Worm (Caenorhabditis elegans) whole organism, late embryonic: ENCODE measurements around the gene col-85.

Experiments used
- K02D7.2 ChIP-seq: sonication (generic microtip); optimal IDR thresholded peaks from 2 replicates; lab custom pipeline; 2017; ENCODE audit warnings: mild to moderate bottlenecking, missing genetic modification characterization, missing compliant biosample characterization
- K09A11.1 ChIP-seq: sonication (generic microtip); optimal IDR thresholded peaks from 2 replicates; lab custom pipeline; 2017; ENCODE audit warnings: antibody characterized with exemption, mild to moderate bottlenecking, missing genetic modification characterization, missing compliant biosample characterization; ENCODE audit not compliant: insufficient read depth
- T23F11.4 ChIP-seq: fragments of 200-800 bp; sonication (Bioruptor generic); optimal IDR thresholded peaks from 2 replicates; lab custom pipeline; 2018; ENCODE audit warnings: mild to moderate bottlenecking, missing genetic modification characterization, missing compliant biosample characterization
- ahr-1 ChIP-seq: sonication (generic microtip); optimal IDR thresholded peaks from 2 replicates; lab custom pipeline; 2016; ENCODE audit warnings: missing genetic modification characterization, missing compliant biosample characterization
- ceh-19 ChIP-seq: fragments of 200-800 bp; sonication (Bioruptor generic); optimal IDR thresholded peaks from 2 replicates; lab custom pipeline; 2018; ENCODE audit warnings: mild to moderate bottlenecking, missing genetic modification characterization, missing compliant biosample characterization
- ceh-22 ChIP-seq: sonication (generic microtip); optimal IDR thresholded peaks from 2 replicates; lab custom pipeline; 2017; ENCODE audit warnings: missing biosample characterization, missing genetic modification characterization
- ceh-30 ChIP-seq: fragments of 150-350 bp; optimal IDR thresholded peaks from 2 replicates; lab custom pipeline; 2014; ENCODE audit warnings: missing biosample characterization, missing genetic modification characterization
- ceh-31 ChIP-seq: sonication (generic microtip); optimal IDR thresholded peaks from 2 replicates; lab custom pipeline; 2016; ENCODE audit warnings: missing genetic modification characterization, missing compliant biosample characterization
- ceh-48 ChIP-seq: sonication (generic microtip); optimal IDR thresholded peaks from 2 replicates; lab custom pipeline; 2016; ENCODE audit warnings: missing genetic modification characterization, inconsistent platforms, missing compliant biosample characterization
- ceh-6 ChIP-seq: fragments of 200-800 bp; sonication (Bioruptor generic); optimal IDR thresholded peaks from 2 replicates; lab custom pipeline; 2018; ENCODE audit warnings: mild to moderate bottlenecking, missing genetic modification characterization, missing compliant biosample characterization
- ceh-9 ChIP-seq: sonication (generic microtip); optimal IDR thresholded peaks from 2 replicates; lab custom pipeline; 2016; ENCODE audit warnings: mild to moderate bottlenecking, missing genetic modification characterization, inconsistent platforms, missing compliant biosample characterization
- elt-2 ChIP-seq: sonication (generic microtip); optimal IDR thresholded peaks from 2 replicates; lab custom pipeline; 2016; ENCODE audit warnings: missing genetic modification reagents, missing genetic modification characterization, missing compliant biosample characterization
- elt-4 ChIP-seq: sonication (generic microtip); optimal IDR thresholded peaks from 2 replicates; lab custom pipeline; 2016; ENCODE audit warnings: missing genetic modification characterization, missing compliant biosample characterization
- ets-4 ChIP-seq: sonication (generic microtip); optimal IDR thresholded peaks from 2 replicates; lab custom pipeline; 2016; ENCODE audit warnings: missing genetic modification characterization, missing compliant biosample characterization
- fax-1 ChIP-seq: sonication (generic microtip); optimal IDR thresholded peaks from 2 replicates; lab custom pipeline; 2016; ENCODE audit warnings: missing genotype, missing genetic modification characterization, missing compliant biosample characterization
- fkh-10 ChIP-seq: fragments of 150-350 bp; optimal IDR thresholded peaks from 2 replicates; lab custom pipeline; 2014; ENCODE audit warnings: missing biosample characterization, missing genetic modification reagents, missing genetic modification characterization
- fkh-6 ChIP-seq: sonication (generic microtip); optimal IDR thresholded peaks from 2 replicates; lab custom pipeline; 2016; ENCODE audit warnings: missing genetic modification characterization, missing compliant biosample characterization
- hlh-13 ChIP-seq: fragments of 200-800 bp; sonication (Bioruptor generic); optimal IDR thresholded peaks from 2 replicates; lab custom pipeline; 2018; ENCODE audit warnings: mild to moderate bottlenecking, missing genetic modification characterization, missing compliant biosample characterization
- hlh-30 ChIP-seq: sonication (generic microtip); optimal IDR thresholded peaks from 2 replicates; lab custom pipeline; 2017; ENCODE audit warnings: antibody characterized with exemption, missing genetic modification characterization, missing compliant biosample characterization; ENCODE audit not compliant: insufficient read depth
- hlh-6 ChIP-seq: sonication (generic microtip); optimal IDR thresholded peaks from 2 replicates; lab custom pipeline; 2016; ENCODE audit warnings: missing genotype, missing genetic modification characterization, missing compliant biosample characterization
- hlh-8 ChIP-seq: sonication (generic microtip); optimal IDR thresholded peaks from 2 replicates; lab custom pipeline; 2016; ENCODE audit warnings: missing genotype, missing genetic modification characterization, missing compliant biosample characterization
- madf-2 ChIP-seq: sonication (generic microtip); optimal IDR thresholded peaks from 2 replicates; lab custom pipeline; 2017; ENCODE audit warnings: missing genetic modification characterization, missing compliant biosample characterization
- nfya-1 ChIP-seq: sonication (generic microtip); optimal IDR thresholded peaks from 2 replicates; lab custom pipeline; 2017; ENCODE audit warnings: missing genetic modification characterization, mild to moderate bottlenecking, missing compliant biosample characterization, antibody characterized with exemption, moderate library complexity
- nhr-232 ChIP-seq: sonication (generic microtip); optimal IDR thresholded peaks from 2 replicates; lab custom pipeline; 2016; ENCODE audit warnings: missing genetic modification characterization, missing compliant biosample characterization
- npax-4 ChIP-seq: sonication (generic microtip); optimal IDR thresholded peaks from 2 replicates; lab custom pipeline; 2016; ENCODE audit warnings: missing genetic modification characterization, missing compliant biosample characterization
- pag-3 ChIP-seq: sonication (generic microtip); optimal IDR thresholded peaks from 2 replicates; lab custom pipeline; 2016; ENCODE audit warnings: missing compliant biosample characterization, missing genetic modification characterization, borderline replicate concordance
- pat-9 ChIP-seq: fragments of 200-800 bp; sonication (Bioruptor generic); optimal IDR thresholded peaks from 2 replicates; lab custom pipeline; 2018; ENCODE audit warnings: mild to moderate bottlenecking, missing genetic modification characterization, moderate library complexity, missing compliant biosample characterization
- pax-1 ChIP-seq: fragments of 150-350 bp; optimal IDR thresholded peaks from 2 replicates; lab custom pipeline; 2014; ENCODE audit warnings: missing biosample characterization, missing genetic modification characterization
- pha-2 ChIP-seq: sonication (generic microtip); optimal IDR thresholded peaks from 2 replicates; lab custom pipeline; 2017; ENCODE audit warnings: mild to moderate bottlenecking, missing genetic modification characterization, missing compliant biosample characterization
- pqm-1 ChIP-seq: sonication (generic microtip); optimal IDR thresholded peaks from 2 replicates; lab custom pipeline; 2016; ENCODE audit warnings: missing genetic modification characterization, missing compliant biosample characterization
- pros-1 ChIP-seq: fragments of 150-350 bp; optimal IDR thresholded peaks from 2 replicates; lab custom pipeline; 2014; ENCODE audit warnings: missing biosample characterization, missing genetic modification reagents, missing genetic modification characterization
- rnt-1 ChIP-seq: sonication (generic microtip); optimal IDR thresholded peaks from 2 replicates; lab custom pipeline; 2016; ENCODE audit warnings: missing genetic modification characterization, missing compliant biosample characterization
- sdc-2 ChIP-seq: sonication (generic microtip); optimal IDR thresholded peaks from 2 replicates; lab custom pipeline; 2016; ENCODE audit warnings: missing genotype, missing genetic modification characterization, missing compliant biosample characterization
- sox-2 ChIP-seq: fragments of 200-800 bp; sonication (Bioruptor generic); IDR thresholded peaks from 2 replicates; pipeline ENCODE4 v1.3.6; 2022; ENCODE audit warnings: missing genetic modification reagents, missing genetic modification characterization, missing compliant biosample characterization
- sox-4 ChIP-seq: sonication (generic microtip); optimal IDR thresholded peaks from 2 replicates; lab custom pipeline; 2017; ENCODE audit warnings: mild to moderate bottlenecking, missing genetic modification characterization, inconsistent platforms, missing compliant biosample characterization
- syd-9 ChIP-seq: sonication (generic microtip); optimal IDR thresholded peaks from 2 replicates; lab custom pipeline; 2016; ENCODE audit warnings: mild to moderate bottlenecking, missing genetic modification characterization, moderate library complexity, missing compliant biosample characterization
- tbx-2 ChIP-seq: sonication (generic microtip); optimal IDR thresholded peaks from 2 replicates; lab custom pipeline; 2016; ENCODE audit warnings: missing genetic modification characterization, missing compliant biosample characterization
- tbx-7 ChIP-seq: sonication (generic microtip); optimal IDR thresholded peaks from 2 replicates; lab custom pipeline; 2016; ENCODE audit warnings: missing genotype, missing genetic modification characterization, missing compliant biosample characterization
- unc-55 ChIP-seq: sonication (generic microtip); optimal IDR thresholded peaks from 2 replicates; lab custom pipeline; 2017; ENCODE audit warnings: missing biosample characterization, missing genetic modification reagents, missing genetic modification characterization
- unc-86 ChIP-seq: sonication (generic microtip); optimal IDR thresholded peaks from 2 replicates; lab custom pipeline; 2016; ENCODE audit warnings: missing genetic modification characterization, missing compliant biosample characterization
- zip-5 ChIP-seq: sonication (generic microtip); optimal IDR thresholded peaks from 2 replicates; lab custom pipeline; 2016; ENCODE audit warnings: missing genetic modification characterization, missing compliant biosample characterization
- ztf-16 ChIP-seq: sonication (generic microtip); optimal IDR thresholded peaks from 2 replicates; lab custom pipeline; 2017; ENCODE audit warnings: missing genetic modification characterization, missing compliant biosample characterization

col-85 gene

DNA sequence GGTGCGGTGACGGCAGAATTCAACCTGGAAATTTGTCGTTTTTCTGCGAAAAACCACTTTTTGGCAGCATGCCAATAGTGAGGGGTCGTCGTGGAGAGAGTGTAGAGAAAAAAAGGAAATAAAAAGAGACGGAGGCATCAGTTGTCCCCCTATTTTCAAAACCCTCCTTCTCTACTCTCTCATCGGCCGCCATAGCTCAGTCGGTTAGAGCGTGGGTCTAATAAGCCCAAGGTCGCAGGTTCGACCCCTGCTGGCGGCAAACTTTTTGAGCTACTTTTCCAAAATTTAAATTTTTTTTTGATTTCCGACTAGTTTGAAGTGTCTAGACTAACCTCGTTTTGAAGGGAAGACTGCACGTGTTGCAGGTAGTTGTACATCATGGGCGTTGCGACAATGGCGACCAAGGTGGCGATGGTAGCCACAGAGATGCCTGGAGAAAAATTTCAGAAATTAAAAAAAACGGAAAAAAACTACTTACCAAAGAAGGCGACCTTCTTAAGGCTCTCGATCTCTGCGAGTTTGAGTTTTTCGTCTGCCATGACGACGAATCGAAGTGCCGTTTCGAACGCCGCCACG is at the start of gene col-85 (continued):
- TF ChIP-seq syd-9 (tag; lab: Kevin White, UChicago) (peak; percentile 93), pag-3 (peak; percentile 89), tbx-2 (tag; lab: Kevin White, UChicago) (peak; percentile 92), rnt-1 (peak; percentile 89), fax-1 (tag; lab: Kevin White, UChicago) (peak; percentile 88), K02D7.2 (tag; lab: Kevin White, UChicago) (peak; percentile 95), pax-1 (no peak), hlh-30 (tag; lab: Kevin White, UChicago) (peak; percentile 46), ceh-31 (tag; lab: Kevin White, UChicago) (peak; percentile 86), ceh-48 (tag; lab: Kevin White, UChicago) (peak; percentile 86), ceh-22 (tag; lab: Kevin White, UChicago) (no peak), elt-4 (tag; lab: Kevin White, UChicago) (no peak), tbx-7 (tag; lab: Kevin White, UChicago) (peak; percentile 43), T23F11.4 (GFP tag; lab: Kevin White, UChicago) (peak; percentile 97), elt-2 (tag; lab: Kevin White, UChicago) (peak; percentile 96), fkh-10 (peak; percentile 52), K09A11.1 (tag; lab: Kevin White, UChicago) (peak; percentile 88)
- TF ChIP-seq, all 69 proteins: peak for 61

ce11 chrII:12544533-12544932 is 49.6 kb upstream of the col-85 start, which contains the start of gene F49C5.9:
TSS of gene F49C5.9 (minus strand) at chrII:12544633.
- no peak for TF ChIP-seq zip-5 (tag; lab: Kevin White, UChicago)
- no peak for TF ChIP-seq hlh-6 (tag; lab: Kevin White, UChicago)
- no peak for TF ChIP-seq pax-1
- no peak for TF ChIP-seq hlh-30 (tag; lab: Kevin White, UChicago)
- TF ChIP-seq pat-9 (tag; lab: Kevin White, UChicago), result no peak
- TF ChIP-seq pha-2 (tag; lab: Kevin White, UChicago), result no peak
- no peak for TF ChIP-seq unc-55 (GFP tag; lab: Kevin White, UChicago)
- no peak for TF ChIP-seq sox-2 (GFP tag; lab: Robert Waterston, UW)
- no peak for TF ChIP-seq pqm-1 (tag; lab: Kevin White, UChicago)
- no peak for TF ChIP-seq T23F11.4 (GFP tag; lab: Kevin White, UChicago)
- no peak for TF ChIP-seq K02D7.2 (tag; lab: Kevin White, UChicago)
- TF ChIP-seq ahr-1, result no peak
- no peak for TF ChIP-seq hlh-8 (tag; lab: Kevin White, UChicago)
- TF ChIP-seq ets-4 (tag; lab: Kevin White, UChicago), result no peak
- no peak for TF ChIP-seq madf-2 (tag; lab: Kevin White, UChicago)
- TF ChIP-seq ceh-48 (tag; lab: Kevin White, UChicago), result no peak
- no peak for TF ChIP-seq ceh-19 (GFP tag; lab: Kevin White, UChicago)
- TF ChIP-seq rnt-1, result no peak
- no peak for TF ChIP-seq fkh-6 (tag; lab: Kevin White, UChicago)
- no peak for TF ChIP-seq sox-4 (tag; lab: Kevin White, UChicago)

DNA sequence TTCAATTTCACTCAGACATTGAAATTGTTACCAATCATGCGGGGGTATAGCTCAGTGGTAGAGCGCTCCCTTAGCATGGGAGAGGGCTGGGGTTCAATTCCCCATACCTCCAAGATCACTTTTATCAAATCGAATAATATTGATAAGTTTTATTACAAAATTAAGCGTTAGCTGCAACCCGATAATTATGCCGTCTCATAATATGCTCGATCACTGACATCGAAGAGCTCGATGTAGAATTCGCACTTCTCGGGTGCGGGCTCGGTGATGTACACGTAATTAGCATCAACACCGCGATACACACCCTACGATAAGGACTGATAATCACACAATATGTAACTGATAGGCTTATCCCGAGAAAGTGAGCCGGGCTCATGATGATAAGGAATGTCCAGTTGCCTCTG is 47.7 kb upstream of the col-85 start:
- TF ChIP-seq elt-2 (tag; lab: Kevin White, UChicago) (peak; percentile 89), pqm-1 (tag; lab: Kevin White, UChicago) (no peak)

- TF ChIP-seq elt-2 (tag; lab: Kevin White, UChicago), result peak; percentile 26
Measured at ce11 chrII:12541670-12542080, 46.8 kb upstream of the col-85 start.

DNA sequence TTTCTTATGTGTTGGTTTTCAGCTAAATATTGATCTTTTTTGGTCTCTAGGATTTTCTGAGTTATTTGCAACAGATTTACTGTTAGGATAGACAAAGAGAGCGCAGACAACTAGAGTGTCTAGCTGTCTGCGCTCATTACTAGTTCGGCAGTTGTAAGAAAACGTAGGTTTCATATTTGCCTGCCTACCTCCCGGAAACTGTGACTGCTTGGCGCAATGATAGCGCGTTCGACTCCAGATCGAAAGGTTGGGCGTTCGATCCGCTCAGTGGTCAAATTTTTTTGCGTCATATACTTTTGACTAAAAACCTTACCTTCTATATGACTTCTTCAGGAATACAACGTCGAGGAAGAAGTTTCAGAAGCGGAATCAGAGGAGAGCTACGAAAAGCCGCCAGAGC is 44.5 kb upstream of the col-85 start:
- no peak for TF ChIP-seq hlh-6 (tag; lab: Kevin White, UChicago)
- TF ChIP-seq hlh-30 (tag; lab: Kevin White, UChicago), result no peak
- no peak for TF ChIP-seq unc-86 (tag; lab: Kevin White, UChicago)
- TF ChIP-seq rnt-1, result no peak
- no peak for TF ChIP-seq ztf-16 (tag; lab: Kevin White, UChicago)
- no peak for TF ChIP-seq syd-9 (tag; lab: Kevin White, UChicago)
- no peak for TF ChIP-seq ceh-6 (GFP tag; lab: Kevin White, UChicago)
- no peak for TF ChIP-seq ceh-30 (tag; lab: Kevin White, UChicago)
- TF ChIP-seq nfya-1, result no peak
- no peak for TF ChIP-seq nhr-232 (tag; lab: Kevin White, UChicago)
- TF ChIP-seq pag-3, result no peak
- no peak for TF ChIP-seq madf-2 (tag; lab: Kevin White, UChicago)
- no peak for TF ChIP-seq sdc-2 (tag; lab: Kevin White, UChicago)
- no peak for TF ChIP-seq fkh-10
- no peak for TF ChIP-seq ceh-48 (tag; lab: Kevin White, UChicago)
- no peak for TF ChIP-seq hlh-13 (GFP tag; lab: Kevin White, UChicago)
- no peak for TF ChIP-seq pha-2 (tag; lab: Kevin White, UChicago)
- TF ChIP-seq ceh-9 (tag; lab: Kevin White, UChicago), result no peak
- no peak for TF ChIP-seq pros-1 (tag; lab: Kevin White, UChicago)
- TF ChIP-seq npax-4 (tag; lab: Kevin White, UChicago), result no peak
